Worm (Caenorhabditis elegans): ENCODE measurements around the gene mboa-2.
A peak's percentile ranks its signal among the peaks of the same experiment; 100 is the strongest.

The mboa-2 gene

DNA sequence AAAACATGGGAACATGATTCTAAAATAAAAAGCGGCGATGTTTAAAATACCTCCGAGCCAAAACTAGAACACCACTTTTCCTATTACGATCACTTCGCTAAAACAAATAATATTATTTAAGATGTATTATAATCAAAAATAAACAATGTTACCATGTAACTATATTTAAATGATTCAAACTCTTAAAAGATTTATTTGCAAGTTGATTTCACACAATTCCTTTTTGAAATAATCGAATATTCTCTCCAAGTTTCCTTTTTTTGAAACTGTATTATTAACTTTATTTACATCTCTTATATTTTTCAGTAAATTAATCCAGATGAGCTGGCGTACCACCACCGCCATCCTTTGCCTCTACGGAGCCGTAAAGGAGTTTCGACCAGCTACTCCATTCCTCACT lies 18.9 kb upstream of the mboa-2 start, which contains the start of gene folt-1:
folt-1 (plus strand) TSS at position 301 of the 400 bp plus-strand sequence.
- TF ChIP-seq ceh-43 (GFP tag; optimal IDR thresholded peaks at IDR 0.05), result no peak
- no peak for TF ChIP-seq nhr-12 (tag; optimal IDR thresholded peaks at IDR 0.05)
- no peak for TF ChIP-seq sptf-1 (tag; optimal IDR thresholded peaks at IDR 0.05)
- no peak for TF ChIP-seq flh-1 (GFP tag; optimal IDR thresholded peaks at IDR 0.05)
- TF ChIP-seq blmp-1 (tag; optimal IDR thresholded peaks at IDR 0.05), result no peak

ce11 chrV:11140326-11140725 lies 18.0 kb upstream of the mboa-2 start:
- TF ChIP-seq snpc-4 (tag; optimal IDR thresholded peaks at IDR 0.05) (no peak), unc-120 (tag; optimal IDR thresholded peaks at IDR 0.05; ENCODE audit: poor library complexity, severe bottlenecking) (peak; percentile 65), ceh-43 (GFP tag; optimal IDR thresholded peaks at IDR 0.05) (no peak), hlh-1 (tag; optimal IDR thresholded peaks at IDR 0.05) (peak; percentile 3)

ce11 chrV:11134296-11134695 lies 12.0 kb upstream of the mboa-2 start, which contains the start of gene glb-3:
Gene glb-3 (plus strand): TSS chrV:11134596.
- no peak for TF ChIP-seq sptf-1 (tag; optimal IDR thresholded peaks at IDR 0.05)
- no peak for TF ChIP-seq ceh-43 (GFP tag; optimal IDR thresholded peaks at IDR 0.05)
- no peak for TF ChIP-seq hlh-1 (tag; optimal IDR thresholded peaks at IDR 0.05)
- TF ChIP-seq blmp-1 (tag; optimal IDR thresholded peaks at IDR 0.05), result no peak
- no peak for TF ChIP-seq ham-2 (GFP tag; optimal IDR thresholded peaks at IDR 0.05)
- no peak for TF ChIP-seq bed-3 (GFP tag; optimal IDR thresholded peaks at IDR 0.05)
- TF ChIP-seq nhr-2 (tag; optimal IDR thresholded peaks at IDR 0.05), result no peak
- no peak for TF ChIP-seq nhr-237 (tag; optimal IDR thresholded peaks at IDR 0.05)
- no peak for TF ChIP-seq nhr-76 (tag; optimal IDR thresholded peaks at IDR 0.05)
- TF ChIP-seq nhr-28 (tag; optimal IDR thresholded peaks at IDR 0.05), result no peak
- TF ChIP-seq nhr-12 (tag; optimal IDR thresholded peaks at IDR 0.05), result no peak
- no peak for TF ChIP-seq ztf-11 (tag; optimal IDR thresholded peaks at IDR 0.05)
- no peak for TF ChIP-seq lsy-2 (tag; optimal IDR thresholded peaks at IDR 0.05)
- no peak for TF ChIP-seq snpc-4 (tag; optimal IDR thresholded peaks at IDR 0.05)

DNA sequence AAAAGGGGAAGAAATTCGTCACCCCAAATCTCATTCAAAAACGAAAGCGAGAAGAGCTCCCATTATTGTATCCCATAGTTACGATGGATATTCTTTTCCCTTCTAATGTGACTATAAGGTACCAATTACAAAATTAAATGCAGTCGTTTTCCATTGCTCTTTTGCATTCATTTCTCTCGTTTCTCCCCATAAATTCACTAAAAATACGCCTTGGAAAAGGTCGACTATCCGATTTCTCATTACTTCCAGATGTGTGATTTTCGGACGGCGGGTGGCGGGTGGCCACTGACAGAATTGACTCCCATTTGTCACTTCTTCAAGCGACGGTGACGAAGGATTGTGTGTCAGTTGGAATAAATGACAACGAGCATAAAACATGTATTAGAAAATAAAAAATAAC lies 11.2 kb upstream of the mboa-2 start:
- TF ChIP-seq pha-4 (tag; optimal IDR thresholded peaks at IDR 0.05) (no peak), elt-1 (tag; optimal IDR thresholded peaks at IDR 0.05; ENCODE audit: borderline replicate concordance, insufficient read depth) (no peak), ham-2 (GFP tag; optimal IDR thresholded peaks at IDR 0.05) (no peak), flh-1 (GFP tag; optimal IDR thresholded peaks at IDR 0.05) (no peak), nhr-237 (tag; optimal IDR thresholded peaks at IDR 0.05) (no peak), snpc-4 (tag; optimal IDR thresholded peaks at IDR 0.05) (no peak), mab-5 (tag; optimal IDR thresholded peaks at IDR 0.05) (no peak), ceh-83 (GFP tag; optimal IDR thresholded peaks at IDR 0.05) (no peak)

DNA sequence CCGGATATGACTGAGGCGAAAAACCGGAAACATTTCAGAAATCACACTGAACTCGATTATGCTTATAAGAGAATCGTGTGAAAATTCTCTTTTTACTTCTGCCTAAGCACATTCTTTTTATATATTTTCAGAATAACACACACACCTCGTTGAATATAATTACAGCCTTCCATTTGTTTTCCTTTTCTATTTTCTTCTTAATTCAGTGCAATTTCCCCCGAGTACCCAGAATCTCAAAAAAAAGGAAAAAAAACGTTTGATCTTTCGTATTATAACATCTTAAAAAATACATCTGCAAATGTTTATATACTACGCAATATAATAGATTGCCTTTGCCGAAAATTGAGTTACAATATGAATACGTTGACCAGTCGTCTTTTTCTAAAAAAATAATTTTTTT lies 9.5 kb upstream of the mboa-2 start:
- TF ChIP-seq sem-2 (GFP tag; optimal IDR thresholded peaks at IDR 0.05), result no peak
- TF ChIP-seq nhr-76 (tag; optimal IDR thresholded peaks at IDR 0.05), result no peak
- TF ChIP-seq mab-5 (tag; optimal IDR thresholded peaks at IDR 0.05), result no peak
- TF ChIP-seq ceh-43 (GFP tag; optimal IDR thresholded peaks at IDR 0.05), result no peak
- no peak for TF ChIP-seq snpc-4 (tag; optimal IDR thresholded peaks at IDR 0.05)
- TF ChIP-seq ztf-11 (tag; optimal IDR thresholded peaks at IDR 0.05), result no peak
- TF ChIP-seq elt-3 (tag; optimal IDR thresholded peaks at IDR 0.05), result no peak
- no peak for TF ChIP-seq pha-4 (tag; optimal IDR thresholded peaks at IDR 0.05)
- TF ChIP-seq ces-1 (GFP tag; optimal IDR thresholded peaks at IDR 0.05), result no peak
- no peak for TF ChIP-seq mls-2 (tag; optimal IDR thresholded peaks at IDR 0.05)
- TF ChIP-seq ceh-83 (GFP tag; optimal IDR thresholded peaks at IDR 0.05), result no peak
- TF ChIP-seq bed-3 (GFP tag; optimal IDR thresholded peaks at IDR 0.05), result no peak
- TF ChIP-seq nhr-237 (tag; optimal IDR thresholded peaks at IDR 0.05), result no peak
- no peak for TF ChIP-seq flh-1 (GFP tag; optimal IDR thresholded peaks at IDR 0.05)
- no peak for TF ChIP-seq unc-39 (tag; optimal IDR thresholded peaks at IDR 0.05)

ce11 chrV:11127197-11127596 lies 4.9 kb upstream of the mboa-2 start, which contains the start of gene jmjd-5:
Gene jmjd-5 (plus strand): TSS chrV:11127497.
- TF ChIP-seq zip-8 (tag; optimal IDR thresholded peaks at IDR 0.05) (no peak), lin-13 (tag; optimal IDR thresholded peaks at IDR 0.05) (no peak), unc-62 (GFP tag; optimal IDR thresholded peaks at IDR 0.05) (no peak), ztf-11 (tag; optimal IDR thresholded peaks at IDR 0.05) (no peak), nhr-12 (tag; optimal IDR thresholded peaks at IDR 0.05) (no peak), hlh-1 (tag; optimal IDR thresholded peaks at IDR 0.05) (no peak), lsy-2 (tag; optimal IDR thresholded peaks at IDR 0.05) (no peak), mls-2 (tag; optimal IDR thresholded peaks at IDR 0.05) (no peak), ceh-83 (GFP tag; optimal IDR thresholded peaks at IDR 0.05) (no peak), mep-1 (tag; optimal IDR thresholded peaks at IDR 0.05) (no peak), ces-1 (GFP tag; optimal IDR thresholded peaks at IDR 0.05) (no peak)

Data from whole organism, mixed stage, embryonic.